Fruit fly (Drosophila melanogaster): Measurements from ENCODE around the gene CG9902.

DNA sequence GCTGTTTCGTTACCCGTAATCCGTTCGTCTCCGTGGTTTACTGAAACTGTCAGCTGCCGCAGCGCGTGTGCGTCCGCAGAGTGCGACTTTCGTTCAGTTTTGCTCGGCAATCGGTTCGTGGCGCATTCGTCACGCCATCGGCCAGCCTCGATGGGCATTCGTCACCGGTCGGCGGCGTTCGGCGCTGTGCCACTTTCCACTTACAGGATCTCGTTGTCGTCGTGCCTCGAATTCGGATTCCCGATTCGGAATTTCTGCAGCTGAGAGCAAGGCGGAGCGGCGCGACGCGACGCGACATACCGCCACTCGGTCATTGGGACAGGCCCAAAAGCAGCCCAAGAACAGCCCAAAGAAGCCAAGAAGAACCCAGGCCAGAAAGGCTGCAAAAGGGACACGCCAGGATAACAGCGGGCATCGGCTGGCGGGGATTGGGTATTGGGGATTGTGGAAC, 14.2 kb downstream of the CG9902 start, which contains the start of gene para:
- no peak for TF ChIP-seq CG17806 (tag; optimal IDR thresholded peaks at IDR 0.05)
- no peak for TF ChIP-seq CG15710 (tag; optimal IDR thresholded peaks at IDR 0.05)
- no peak for TF ChIP-seq CG10348 (GFP tag; IDR thresholded peaks at IDR 0.05)
- TF ChIP-seq CG4496 (GFP tag; IDR thresholded peaks at IDR 0.05), result no peak
- no peak for TF ChIP-seq CG32121 (GFP tag; IDR thresholded peaks at IDR 0.05)
- no peak for TF ChIP-seq Snoo (tag; optimal IDR thresholded peaks at IDR 0.05)
- no peak for TF ChIP-seq gl (tag; optimal IDR thresholded peaks at IDR 0.05)
- TF ChIP-seq Pif1A (GFP tag; optimal IDR thresholded peaks at IDR 0.05), result no peak
- TF ChIP-seq fd96Ca (GFP tag; IDR thresholded peaks at IDR 0.05), result no peak
- TF ChIP-seq CG12605 (GFP tag; IDR thresholded peaks at IDR 0.05), result no peak
- TF ChIP-seq rn (GFP tag; IDR thresholded peaks at IDR 0.05), result no peak
- TF ChIP-seq Ets98B (GFP tag; IDR thresholded peaks at IDR 0.05), result no peak
